Fruit fly (Drosophila melanogaster) whole organism, embryonic: Measurements from ENCODE around the gene CG18598.

ENCODE experiments used
- Awh ChIP-seq: fragments of 200-800 bp; sonication (Bioruptor generic); IDR thresholded peaks from 2 replicates; pipeline ENCODE4, ENCODE4 v1.3.6; 2022; ENCODE audit warnings: missing biosample characterization, missing genetic modification characterization
- CG10274 ChIP-seq: fragments of 200-800 bp; sonication (Bioruptor generic); optimal IDR thresholded peaks from 3 replicates; lab custom pipeline; 2017; ENCODE audit warnings: missing biosample characterization, mild to moderate bottlenecking, missing genetic modification characterization
- CG10366 ChIP-seq: fragments of 200-800 bp; sonication (Bioruptor generic); IDR thresholded peaks from 2 replicates; pipeline ENCODE4 v1.3.6; 2022; ENCODE audit warnings: missing biosample characterization, missing genetic modification characterization
- CG10959 ChIP-seq: fragments of 200-800 bp; sonication (Bioruptor generic); IDR thresholded peaks from 2 replicates; pipeline ENCODE4 v1.3.6; 2022; ENCODE audit warnings: missing biosample characterization, missing genetic modification characterization
- CG12219 ChIP-seq: fragments of 200-800 bp; sonication (Bioruptor generic); optimal IDR thresholded peaks from 3 replicates; lab custom pipeline; 2018; ENCODE audit warnings: missing biosample characterization, mild to moderate bottlenecking, missing genetic modification characterization
- CG12299 ChIP-seq: fragments of 200-800 bp; sonication (Bioruptor generic); optimal IDR thresholded peaks from 2 replicates; lab custom pipeline; 2018; ENCODE audit warnings: missing biosample characterization, mild to moderate bottlenecking, missing genetic modification characterization
- CG12391 ChIP-seq: fragments of 200-800 bp; sonication (Bioruptor generic); optimal IDR thresholded peaks from 3 replicates; lab custom pipeline; 2018; ENCODE audit warnings: missing biosample characterization, mild to moderate bottlenecking, missing genetic modification characterization, moderate library complexity
- CG13894 ChIP-seq: fragments of 200-800 bp; sonication (Bioruptor generic); optimal IDR thresholded peaks from 3 replicates; lab custom pipeline; 2018; ENCODE audit warnings: missing biosample characterization, mild to moderate bottlenecking, missing genetic modification characterization, moderate library complexity
- CG15696 ChIP-seq: fragments of 200-800 bp; sonication (Bioruptor generic); optimal IDR thresholded peaks from 2 replicates; lab custom pipeline; 2019; ENCODE audit warnings: missing biosample characterization, mild to moderate bottlenecking, missing genetic modification characterization, moderate library complexity
- CG17385 ChIP-seq: fragments of 200-800 bp; sonication (Bioruptor generic); optimal IDR thresholded peaks from 3 replicates; lab custom pipeline; 2018; ENCODE audit warnings: missing biosample characterization, mild to moderate bottlenecking, missing genetic modification characterization
- CG2889 ChIP-seq: fragments of 200-800 bp; sonication (Bioruptor generic); IDR thresholded peaks from 3 replicates; pipeline ENCODE4 v1.3.6; 2022; ENCODE audit warnings: missing biosample characterization, missing genetic modification characterization
- CG32532 ChIP-seq: fragments of 200-800 bp; sonication (Bioruptor generic); IDR thresholded peaks from 2 replicates; pipeline ENCODE4 v1.3.6; 2022; ENCODE audit warnings: missing biosample characterization, missing genetic modification characterization
- CG32772 ChIP-seq: fragments of 200-800 bp; sonication (Bioruptor generic); IDR thresholded peaks from 2 replicates; pipeline ENCODE4 v1.3.6; 2022; ENCODE audit warnings: missing biosample characterization, missing genetic modification characterization
- CG34376 ChIP-seq: fragments of 200-800 bp; sonication (Bioruptor generic); optimal IDR thresholded peaks from 2 replicates; lab custom pipeline; 2018; ENCODE audit warnings: missing biosample characterization, mild to moderate bottlenecking, missing genetic modification characterization
- CG3838 ChIP-seq: fragments of 200-800 bp; sonication (Bioruptor generic); optimal IDR thresholded peaks from 3 replicates; lab custom pipeline; 2016; ENCODE audit warnings: missing biosample characterization, missing genetic modification characterization
- CG7372 ChIP-seq: fragments of 200-800 bp; sonication (Bioruptor generic); IDR thresholded peaks from 2 replicates; pipeline ENCODE4 v1.3.6; 2022; ENCODE audit warnings: missing biosample characterization, missing genetic modification characterization
- CG8388 ChIP-seq: fragments of 200-800 bp; sonication (Bioruptor generic); optimal IDR thresholded peaks from 2 replicates; lab custom pipeline; 2019; ENCODE audit warnings: missing biosample characterization, mild to moderate bottlenecking, missing genetic modification characterization, moderate library complexity
- Dek ChIP-seq: fragments of 200-800 bp; sonication (Bioruptor generic); optimal IDR thresholded peaks from 3 replicates; lab custom pipeline; 2019; ENCODE audit warnings: missing biosample characterization, mild to moderate bottlenecking, missing genetic modification characterization, moderate library complexity
- Ets65A ChIP-seq: fragments of 200-800 bp; sonication (Bioruptor generic); peaks from one replicate; lab custom pipeline; 2016; ENCODE audit warnings: missing biosample characterization, missing genetic modification characterization
- Fer1 ChIP-seq: fragments of 200-800 bp; sonication (Bioruptor generic); optimal IDR thresholded peaks from 2 replicates; lab custom pipeline; 2017; ENCODE audit warnings: missing biosample characterization, mild to moderate bottlenecking, missing genetic modification characterization
- HHEX ChIP-seq: fragments of 200-800 bp; sonication (Bioruptor generic); optimal IDR thresholded peaks from 3 replicates; lab custom pipeline; 2017; ENCODE audit warnings: missing biosample characterization, mild to moderate bottlenecking, missing genetic modification characterization, missing genetic modification reagents
- HmgD ChIP-seq: fragments of 200-800 bp; sonication (Bioruptor generic); optimal IDR thresholded peaks from 3 replicates; lab custom pipeline; 2016; ENCODE audit warnings: missing biosample characterization, missing genetic modification characterization
- Hr78 ChIP-seq, 2 experiments: fragments of 200-800 bp in 1 of 2; fragments of >200 bp in 1 of 2; sonication (Bioruptor generic) in 1 of 2; optimal IDR thresholded peaks; 2 replicates each; lab custom pipeline; 2017 to 2019; ENCODE audit warnings: missing biosample characterization in 2 of 2, missing genetic modification characterization in 2 of 2, mild to moderate bottlenecking in 1 of 2, moderate library complexity in 1 of 2
- Hsf ChIP-seq: fragments of 200-800 bp; sonication (Bioruptor generic); optimal IDR thresholded peaks from 3 replicates; lab custom pipeline; 2016; ENCODE audit warnings: missing biosample characterization, missing genetic modification characterization
- MTF-1 ChIP-seq: fragments of 200-800 bp; sonication (Bioruptor generic); optimal IDR thresholded peaks from 2 replicates; lab custom pipeline; 2018; ENCODE audit warnings: missing biosample characterization, mild to moderate bottlenecking, missing genetic modification characterization, borderline replicate concordance
- NC2α ChIP-seq: fragments of 200-800 bp; sonication (Bioruptor generic); optimal IDR thresholded peaks from 2 replicates; lab custom pipeline; 2016; ENCODE audit warnings: missing biosample characterization, missing genetic modification characterization
- YL-1 ChIP-seq: fragments of 200-800 bp; sonication (Bioruptor generic); optimal IDR thresholded peaks from 3 replicates; lab custom pipeline; 2017; ENCODE audit warnings: missing biosample characterization, mild to moderate bottlenecking, missing genetic modification characterization
- amos ChIP-seq: fragments of 200-800 bp; sonication (Bioruptor generic); IDR thresholded peaks from 2 replicates; pipeline ENCODE4 v1.3.6; 2022; ENCODE audit warnings: missing biosample characterization, missing genetic modification characterization; ENCODE audit not compliant: partially characterized antibody
- chif ChIP-seq, 2 experiments: fragments of 200-800 bp; sonication (Bioruptor generic); optimal IDR thresholded peaks; 3 replicates each; lab custom pipeline; 2016; ENCODE audit warnings: missing biosample characterization in 2 of 2, missing genetic modification characterization in 2 of 2
- ci ChIP-seq: fragments of 200-800 bp; sonication (Bioruptor generic); IDR thresholded peaks from 3 replicates; pipeline ENCODE4 v1.3.6; 2022; ENCODE audit warnings: missing biosample characterization, missing genetic modification characterization
- croc ChIP-seq: fragments of 200-800 bp; sonication (Bioruptor generic); conservative IDR thresholded peaks from 3 replicates; pipeline ENCODE4 v1.3.6; 2022; ENCODE audit warnings: missing biosample characterization, missing genetic modification characterization
- da ChIP-seq: fragments of 200-800 bp; sonication (Bioruptor generic); optimal IDR thresholded peaks from 2 replicates; lab custom pipeline; 2016; ENCODE audit warnings: missing biosample characterization, missing genetic modification characterization
- danr ChIP-seq: fragments of 200-800 bp; sonication (Bioruptor generic); IDR thresholded peaks from 2 replicates; pipeline ENCODE4 v1.3.6; 2022; ENCODE audit warnings: missing biosample characterization, missing genetic modification characterization
- dm ChIP-seq: fragments of 200-800 bp; sonication (Bioruptor generic); optimal IDR thresholded peaks from 3 replicates; lab custom pipeline; 2016; ENCODE audit warnings: missing biosample characterization, missing genetic modification characterization
- dysf ChIP-seq: fragments of 200-800 bp; sonication (Bioruptor generic); IDR thresholded peaks from 3 replicates; pipeline ENCODE4 v1.3.6; 2022; ENCODE audit warnings: missing biosample characterization, missing genetic modification characterization
- en ChIP-seq: fragments of 200-800 bp; sonication (Bioruptor generic); optimal IDR thresholded peaks from 2 replicates; lab custom pipeline; 2016; ENCODE audit warnings: missing biosample characterization, missing genetic modification characterization
- fd64A ChIP-seq: fragments of 200-800 bp; sonication (Bioruptor generic); optimal IDR thresholded peaks from 3 replicates; lab custom pipeline; 2018; ENCODE audit warnings: missing biosample characterization, mild to moderate bottlenecking, missing genetic modification characterization
- fd96Cb ChIP-seq: fragments of 200-800 bp; sonication (Bioruptor generic); optimal IDR thresholded peaks from 2 replicates; lab custom pipeline; 2018; ENCODE audit warnings: missing biosample characterization, mild to moderate bottlenecking, missing genetic modification characterization, moderate library complexity
- gcm ChIP-seq: fragments of 200-800 bp; sonication (Bioruptor generic); optimal IDR thresholded peaks from 2 replicates; lab custom pipeline; 2019; ENCODE audit warnings: missing biosample characterization, mild to moderate bottlenecking, missing genetic modification characterization, moderate library complexity
- hkb ChIP-seq, 2 experiments: fragments of 200-800 bp in 1 of 2; fragments of >200 bp in 1 of 2; sonication (Bioruptor generic) in 1 of 2; IDR thresholded peaks in 1 of 2; optimal IDR thresholded peaks in 1 of 2; 2 replicates each; pipeline versions ENCODE4 v1.3.6 to Lab custom; 2017 to 2022; ENCODE audit warnings: missing biosample characterization in 1 of 2, missing genetic modification characterization in 1 of 2
- ind ChIP-seq: fragments of 200-800 bp; sonication (Bioruptor generic); optimal IDR thresholded peaks from 3 replicates; lab custom pipeline; 2016; ENCODE audit warnings: missing biosample characterization, missing genetic modification characterization
- klu ChIP-seq: fragments of 200-800 bp; sonication (Bioruptor generic); IDR thresholded peaks from 2 replicates; pipeline ENCODE4 v1.3.6; 2022; ENCODE audit warnings: missing biosample characterization, missing genetic modification characterization
- kni ChIP-seq: fragments of 200-800 bp; sonication (Bioruptor generic); optimal IDR thresholded peaks from 3 replicates; lab custom pipeline; 2017; ENCODE audit warnings: mild to moderate bottlenecking, missing biosample characterization, missing genetic modification reagents, missing genetic modification characterization
- pros ChIP-seq: fragments of 200-800 bp; sonication (Bioruptor generic); optimal IDR thresholded peaks from 3 replicates; lab custom pipeline; 2019; ENCODE audit warnings: missing biosample characterization, mild to moderate bottlenecking, missing genetic modification characterization, moderate library complexity
- run ChIP-seq: fragments of 200-800 bp; sonication (Bioruptor generic); optimal IDR thresholded peaks from 3 replicates; lab custom pipeline; 2018; ENCODE audit warnings: missing biosample characterization, mild to moderate bottlenecking, missing genetic modification characterization
- shn ChIP-seq: fragments of 200-800 bp; sonication (Bioruptor generic); optimal IDR thresholded peaks from 3 replicates; lab custom pipeline; 2016; ENCODE audit warnings: missing biosample characterization, missing genetic modification characterization
- sr ChIP-seq: fragments of 200-800 bp; sonication (Bioruptor generic); IDR thresholded peaks from 3 replicates; pipeline ENCODE4 v1.3.6; 2022; ENCODE audit warnings: missing biosample characterization, missing genetic modification characterization
- twi ChIP-seq: fragments of 200-800 bp; optimal IDR thresholded peaks from 2 replicates; lab custom pipeline; 2019; ENCODE audit warnings: missing biosample characterization, mild to moderate bottlenecking, missing genetic modification characterization, moderate library complexity
- unc-4 ChIP-seq: fragments of 200-800 bp; sonication (Bioruptor generic); IDR thresholded peaks from 2 replicates; pipeline ENCODE4 v1.3.6; 2022; ENCODE audit warnings: missing biosample characterization, missing genetic modification characterization; ENCODE audit not compliant: partially characterized antibody
- unpg ChIP-seq: fragments of 200-800 bp; sonication (Bioruptor generic); optimal IDR thresholded peaks from 3 replicates; lab custom pipeline; 2018; ENCODE audit warnings: missing biosample characterization, mild to moderate bottlenecking, missing genetic modification characterization, moderate library complexity

CG18598 gene

dm6 chr3R:18275113-18275782, 24.3 kb downstream of the CG18598 start (continued):
- no peak for TF ChIP-seq croc (GFP tag; lab: Robert Waterston, UW)
- no peak for TF ChIP-seq danr
- no peak for TF ChIP-seq run (tag; lab: Kevin White, UChicago)
- TF ChIP-seq CG12391 (tag; lab: Kevin White, UChicago), result no peak
- no peak for TF ChIP-seq fd96Cb
- 0 out of 2 replicates have a peak, but pooled peaks have one; percentile 11 for TF ChIP-seq CG10366 (GFP tag; lab: Robert Waterston, UW)
- no peak for TF ChIP-seq dm
- TF ChIP-seq CG32532 (GFP tag; lab: Robert Waterston, UW), result peak; percentile 25; the same call in 1 of the 2 replicates
- no peak for TF ChIP-seq Hr78 (GFP tag; optimal IDR thresholded peaks at IDR 0.05; lab: Kevin White, UChicago)
- TF ChIP-seq ind (GFP tag; lab: Kevin White, UChicago), result no peak
- no peak for TF ChIP-seq gcm
- no peak for TF ChIP-seq CG15696 (tag; lab: Kevin White, UChicago)
- no peak for TF ChIP-seq CG12219 (GFP tag; lab: Kevin White, UChicago)
- no peak for TF ChIP-seq CG7372 (GFP tag; lab: Robert Waterston, UW)
- no peak for TF ChIP-seq Dek (tag; lab: Kevin White, UChicago)
- no peak for TF ChIP-seq CG2889 (GFP tag; lab: Robert Waterston, UW)
- TF ChIP-seq CG8388, result no peak
- TF ChIP-seq NC2α, result no peak
- no peak for TF ChIP-seq dysf (GFP tag; lab: Robert Waterston, UW)
- no peak for TF ChIP-seq CG13894 (tag; lab: Kevin White, UChicago)
- TF ChIP-seq fd64A, result no peak
- peak; percentile 10 for TF ChIP-seq CG34376 (GFP tag; lab: Kevin White, UChicago)
- TF ChIP-seq Fer1 (GFP tag; lab: Kevin White, UChicago), result no peak
- no peak for TF ChIP-seq unpg (GFP tag; lab: Kevin White, UChicago)
- no peak for TF ChIP-seq unc-4 (GFP tag; lab: Robert Waterston, UW)
- TF ChIP-seq shn (GFP tag; lab: Kevin White, UChicago), result no peak
- TF ChIP-seq en (GFP tag; lab: Kevin White, UChicago), result no peak
- no peak for TF ChIP-seq CG32772 (GFP tag; lab: Robert Waterston, UW)
- TF ChIP-seq amos, result no peak
- no peak for TF ChIP-seq CG10959 (GFP tag; lab: Robert Waterston, UW)
- no peak for TF ChIP-seq chif (GFP tag; optimal IDR thresholded peaks at IDR 0.05; lab: Kevin White, UChicago)
- peak; percentile 23 for TF ChIP-seq CG17385 (GFP tag; lab: Kevin White, UChicago)
- peak; percentile 63; the same call in 2 of the 3 replicates for TF ChIP-seq sr (GFP tag; lab: Robert Waterston, UW)
- TF ChIP-seq HmgD, result no peak
- TF ChIP-seq Ets65A (GFP tag; lab: Kevin White, UChicago), result no peak
- TF ChIP-seq HHEX (GFP tag; lab: Kevin White, UChicago), result no peak
- no peak for TF ChIP-seq Awh (GFP tag; lab: Robert Waterston, UW)
- no peak for TF ChIP-seq klu (GFP tag; lab: Robert Waterston, UW)
- TF ChIP-seq kni (GFP tag; lab: Kevin White, UChicago), result no peak
- peak; percentile 76 for TF ChIP-seq pros (GFP tag; lab: Kevin White, UChicago)
- no peak for TF ChIP-seq twi (tag; lab: Kevin White, UChicago)
- no peak for TF ChIP-seq da (GFP tag; lab: Kevin White, UChicago)
- no peak for TF ChIP-seq hkb (optimal IDR thresholded peaks at IDR 0.05; lab: Kevin White, UChicago)
- TF ChIP-seq hkb (GFP tag; IDR thresholded peaks at IDR 0.05; lab: Robert Waterston, UW), result no peak
- 0 out of 3 replicates have a peak, but pooled peaks have one; percentile 32 for TF ChIP-seq ci (GFP tag; lab: Robert Waterston, UW)
- no peak for TF ChIP-seq Hsf
- no peak for TF ChIP-seq CG10274
- no peak for TF ChIP-seq CG12299 (tag; lab: Kevin White, UChicago)
- no peak for TF ChIP-seq YL-1 (GFP tag; lab: Kevin White, UChicago)
- TF ChIP-seq CG3838 (GFP tag; lab: Kevin White, UChicago), result no peak
- no peak for TF ChIP-seq MTF-1
